Worm (Caenorhabditis elegans) whole organism, L1 larva: ENCODE data around the gene F43B10.1.
A peak's percentile ranks its signal among the peaks of the same experiment; 100 is the strongest.

Experiments
- C34B4.2 ChIP-seq: sonication (generic microtip); optimal IDR thresholded peaks from 2 replicates; lab custom pipeline; 2017; ENCODE audit warnings: mild to moderate bottlenecking, missing genetic modification characterization, missing compliant biosample characterization
- alr-1 ChIP-seq: fragments of 200-800 bp; sonication (Bioruptor generic); optimal IDR thresholded peaks from 2 replicates; lab custom pipeline; 2018; ENCODE audit warnings: borderline replicate concordance, mild to moderate bottlenecking, missing genetic modification characterization, missing compliant biosample characterization
- blmp-1 ChIP-seq: fragments of 150-350 bp; optimal IDR thresholded peaks from 2 replicates; lab custom pipeline; 2014; ENCODE audit warnings: missing biosample characterization, missing genetic modification characterization
- ceh-63 ChIP-seq: fragments of 200-800 bp; sonication (Bioruptor generic); optimal IDR thresholded peaks from 2 replicates; lab custom pipeline; 2018; ENCODE audit warnings: mild to moderate bottlenecking, missing genetic modification characterization, missing compliant biosample characterization
- efl-1 ChIP-seq, 4 experiments: fragments of 150-350 bp; optimal IDR thresholded peaks in 3 of 4; peaks in 1 of 4; 1 replicate in 1 of 4; 2 replicates in 3 of 4; lab custom pipeline; 2014; ENCODE audit warnings: missing biosample characterization in 2 of 4, missing genetic modification characterization in 2 of 4, missing genetic modification reagents in 2 of 4
- egl-13 ChIP-seq: sonication (generic microtip); optimal IDR thresholded peaks from 2 replicates; lab custom pipeline; 2016; ENCODE audit warnings: missing genotype, missing genetic modification reagents, missing genetic modification characterization, missing compliant biosample characterization
- elt-3 ChIP-seq, 6 experiments: fragments of 150-350 bp in 1 of 6; sonication (generic microtip); optimal IDR thresholded peaks; 2 replicates each; lab custom pipeline; 2017 to 2018; ENCODE audit warnings: missing biosample characterization in 6 of 6, missing genetic modification characterization in 6 of 6, inconsistent platforms in 1 of 6
- fkh-10 ChIP-seq: sonication (generic microtip); optimal IDR thresholded peaks from 2 replicates; lab custom pipeline; 2017; ENCODE audit warnings: missing biosample characterization, missing genetic modification reagents, missing genetic modification characterization
- fkh-8 ChIP-seq: sonication (generic microtip); optimal IDR thresholded peaks from 2 replicates; lab custom pipeline; 2016; ENCODE audit warnings: mild to moderate bottlenecking, missing genetic modification characterization, missing compliant biosample characterization
- fos-1 ChIP-seq: fragments of 150-350 bp; optimal IDR thresholded peaks from 2 replicates; lab custom pipeline; 2014; ENCODE audit warnings: missing biosample characterization, missing genetic modification characterization
- hlh-17 ChIP-seq: fragments of 200-800 bp; sonication (Bioruptor generic); optimal IDR thresholded peaks from 2 replicates; lab custom pipeline; 2018; ENCODE audit warnings: missing genetic modification characterization, mild to moderate bottlenecking, missing compliant biosample characterization, moderate library complexity, borderline replicate concordance
- hlh-4 ChIP-seq: sonication (generic microtip); optimal IDR thresholded peaks from 2 replicates; lab custom pipeline; 2016; ENCODE audit warnings: mild to moderate bottlenecking, missing genetic modification characterization, missing compliant biosample characterization
- irx-1 ChIP-seq: sonication (generic microtip); optimal IDR thresholded peaks from 2 replicates; lab custom pipeline; 2016; ENCODE audit warnings: missing genetic modification characterization, missing compliant biosample characterization
- lin-14 ChIP-seq: fragments of 200-800 bp; sonication (Bioruptor generic); optimal IDR thresholded peaks from 2 replicates; lab custom pipeline; 2018; ENCODE audit warnings: mild to moderate bottlenecking, missing genetic modification characterization, moderate library complexity, missing compliant biosample characterization
- lin-35 ChIP-seq, 2 experiments: fragments of 150-350 bp; optimal IDR thresholded peaks; 2 replicates each; lab custom pipeline; 2014; ENCODE audit warnings: missing biosample characterization in 2 of 2, missing genetic modification characterization in 2 of 2, missing genetic modification reagents in 2 of 2
- mdl-1 ChIP-seq, 2 experiments: fragments of 150-350 bp; optimal IDR thresholded peaks; 2 replicates each; lab custom pipeline; 2014 to 2017; ENCODE audit warnings: missing biosample characterization in 2 of 2, missing genetic modification characterization in 2 of 2, inconsistent platforms in 1 of 2
- nhr-19 ChIP-seq: fragments of 200-800 bp; sonication (Bioruptor generic); conservative IDR thresholded peaks from 2 replicates; pipeline ENCODE4 v1.3.6; 2022; ENCODE audit warnings: missing genetic modification characterization, missing compliant biosample characterization
- nhr-28 ChIP-seq: fragments of 150-350 bp; optimal IDR thresholded peaks from 2 replicates; lab custom pipeline; 2014; ENCODE audit warnings: missing biosample characterization, missing genetic modification characterization
- nhr-71 ChIP-seq: sonication (generic microtip); optimal IDR thresholded peaks from 2 replicates; lab custom pipeline; 2016; ENCODE audit warnings: mild to moderate bottlenecking, missing genetic modification characterization, moderate library complexity, missing compliant biosample characterization
- nhr-84 ChIP-seq: sonication (generic microtip); optimal IDR thresholded peaks from 2 replicates; lab custom pipeline; 2017; ENCODE audit warnings: missing biosample characterization, missing genetic modification characterization
- pag-3 ChIP-seq: sonication (generic microtip); optimal IDR thresholded peaks from 2 replicates; lab custom pipeline; 2017; ENCODE audit warnings: missing genetic modification characterization, mild to moderate bottlenecking, missing compliant biosample characterization, antibody characterized with exemption, borderline replicate concordance; ENCODE audit not compliant: insufficient read depth
- rnt-1 ChIP-seq: sonication (generic microtip); optimal IDR thresholded peaks from 2 replicates; lab custom pipeline; 2016; ENCODE audit warnings: mild to moderate bottlenecking, missing genetic modification characterization, moderate library complexity, missing compliant biosample characterization
- skn-1 ChIP-seq: fragments of 150-350 bp; optimal IDR thresholded peaks from 2 replicates; lab custom pipeline; 2014; ENCODE audit warnings: missing biosample characterization, missing genetic modification characterization
- snpc-4 ChIP-seq: fragments of 150-350 bp; optimal IDR thresholded peaks from 2 replicates; lab custom pipeline; 2014; ENCODE audit warnings: missing biosample characterization, missing genetic modification characterization
- snu-23 ChIP-seq: sonication (generic microtip); optimal IDR thresholded peaks from 2 replicates; lab custom pipeline; 2016; ENCODE audit warnings: missing genetic modification characterization, missing compliant biosample characterization
- sptf-1 ChIP-seq: fragments of 150-350 bp; optimal IDR thresholded peaks from 2 replicates; lab custom pipeline; 2014; ENCODE audit warnings: missing biosample characterization, missing genetic modification characterization
- sup-37 ChIP-seq: fragments of 200-800 bp; sonication (Bioruptor generic); optimal IDR thresholded peaks from 2 replicates; lab custom pipeline; 2018; ENCODE audit warnings: mild to moderate bottlenecking, missing genetic modification characterization, missing compliant biosample characterization
- tbx-2 ChIP-seq: sonication (generic microtip); optimal IDR thresholded peaks from 2 replicates; lab custom pipeline; 2016; ENCODE audit warnings: missing genetic modification characterization, missing compliant biosample characterization
- unc-130 ChIP-seq: fragments of 150-350 bp; optimal IDR thresholded peaks from 2 replicates; lab custom pipeline; 2017; ENCODE audit warnings: missing biosample characterization, missing genetic modification characterization, inconsistent platforms
- unc-30 ChIP-seq: sonication (generic microtip); optimal IDR thresholded peaks from 2 replicates; lab custom pipeline; 2017; ENCODE audit warnings: missing biosample characterization, missing genetic modification characterization
- unc-86 ChIP-seq: sonication (generic microtip); optimal IDR thresholded peaks from 2 replicates; lab custom pipeline; 2016; ENCODE audit warnings: missing genetic modification characterization, missing compliant biosample characterization
- ztf-11 ChIP-seq, 2 experiments: sonication (generic microtip); optimal IDR thresholded peaks; 2 replicates each; lab custom pipeline; 2016 to 2017; ENCODE audit warnings: missing genetic modification characterization in 2 of 2, missing biosample characterization in 1 of 2, missing compliant biosample characterization in 1 of 2

Gene F43B10.1

ce11 chrX:16634708-16635107 lies 27.9 kb downstream of the F43B10.1 start (continued):
- TF ChIP-seq alr-1 (no peak), fkh-10 (GFP tag; lab: Kevin White, UChicago) (peak; percentile 77), unc-86 (tag; lab: Kevin White, UChicago) (peak; percentile 77), nhr-84 (tag; lab: Kevin White, UChicago) (no peak), skn-1 (tag; lab: Kevin White, UChicago) (peak; percentile 71), nhr-19 (peak; percentile 82), unc-30 (tag; lab: Kevin White, UChicago) (no peak), lin-35 (GFP tag; optimal IDR thresholded peaks at IDR 0.05; lab: Kevin White, UChicago) (peak; percentile 26 to 83), irx-1 (peak; percentile 62), sup-37 (no peak), hlh-17 (GFP tag; lab: Kevin White, UChicago) (no peak), nhr-28 (tag; lab: Kevin White, UChicago) (no peak), elt-3 (tag; optimal IDR thresholded peaks at IDR 0.05; lab: Kevin White, UChicago) (peak in 2 of 6 experiments; percentile 13 to 85), snu-23 (GFP tag; lab: Kevin White, UChicago) (peak; percentile 92), fkh-8 (tag; lab: Kevin White, UChicago) (peak; percentile 85), efl-1 (optimal IDR thresholded peaks at IDR 0.05; lab: Kevin White, UChicago) (peak; percentile 40), efl-1 (GFP tag; optimal IDR thresholded peaks at IDR 0.05 in 1 of 2; lab: Kevin White, UChicago) (no peak), nhr-71 (peak; percentile 85), sptf-1 (no peak), unc-130 (peak; percentile 46), tbx-2 (tag; lab: Kevin White, UChicago) (peak; percentile 79)

ce11 chrX:16634103-16634502 lies 28.5 kb downstream of the F43B10.1 start:
- TF ChIP-seq lin-14 (GFP tag; lab: Kevin White, UChicago) (no peak), fos-1 (tag; lab: Kevin White, UChicago) (no peak), pag-3 (tag; lab: Kevin White, UChicago) (no peak), egl-13 (tag; lab: Kevin White, UChicago) (no peak), C34B4.2 (tag; lab: Kevin White, UChicago) (no peak)

- no peak for TF ChIP-seq ztf-11 (tag; optimal IDR thresholded peaks at IDR 0.05; lab: Kevin White, UChicago)
Observed at ce11 chrX:16633052-16633451, 29.6 kb downstream of the F43B10.1 start, which contains the start of gene C06G1.1. Gene C06G1.1, plus strand, starts transcription at chrX:16633352.

DNA sequence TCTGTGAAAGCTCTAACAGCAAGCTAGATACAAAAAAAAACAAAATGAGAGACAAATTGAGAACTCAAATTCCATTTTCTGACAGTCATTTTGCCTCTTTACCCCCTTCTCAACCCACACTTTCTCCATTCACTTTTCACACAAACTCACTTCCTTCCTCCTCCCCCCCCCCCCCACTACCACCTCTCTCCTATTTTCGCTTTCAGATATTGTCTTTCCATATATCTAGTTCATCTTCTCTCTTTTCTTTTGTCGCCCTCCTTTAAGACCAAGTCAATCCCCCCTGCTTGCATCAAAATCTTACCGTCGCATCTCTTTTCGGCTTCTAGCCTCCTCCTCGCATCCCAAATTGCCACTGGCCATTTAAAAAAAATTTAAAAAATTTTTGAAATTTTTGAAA lies 30.8 kb downstream of the F43B10.1 start:
- TF ChIP-seq rnt-1 (tag; lab: Kevin White, UChicago) (no peak), blmp-1 (tag; lab: Kevin White, UChicago) (peak; percentile 88)

DNA sequence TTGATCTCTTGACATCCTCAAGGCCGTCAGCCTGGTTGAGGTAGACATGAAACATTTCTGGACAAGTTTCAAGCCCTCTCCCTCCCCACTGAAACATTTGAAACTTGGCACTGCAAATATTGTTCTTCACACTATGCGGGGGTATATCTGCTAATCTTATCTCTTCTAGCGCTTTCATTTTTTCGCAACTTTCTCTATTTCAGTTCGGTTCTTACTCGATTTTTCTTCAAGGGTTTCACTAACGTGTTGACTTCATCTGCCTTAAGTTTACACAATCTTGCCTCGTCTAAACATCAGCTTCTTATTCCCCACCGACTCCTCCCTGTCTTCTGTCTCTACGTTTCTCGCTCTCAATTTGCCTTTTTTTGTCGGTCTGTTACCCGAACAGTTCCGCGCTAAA lies 32.9 kb downstream of the F43B10.1 start:
- TF ChIP-seq efl-1 (optimal IDR thresholded peaks at IDR 0.05; lab: Kevin White, UChicago) (no peak), efl-1 (GFP tag; optimal IDR thresholded peaks at IDR 0.05 in 1 of 2; lab: Kevin White, UChicago) (peak in 1 of 2 experiments; percentile 29), hlh-4 (tag; lab: Kevin White, UChicago) (no peak), blmp-1 (tag; lab: Kevin White, UChicago) (peak; percentile 85)

ce11 chrX:16629168-16629567 lies 33.5 kb downstream of the F43B10.1 start:
- TF ChIP-seq ztf-11 (tag; optimal IDR thresholded peaks at IDR 0.05; lab: Kevin White, UChicago) (no peak), tbx-2 (tag; lab: Kevin White, UChicago) (no peak), mdl-1 (tag; optimal IDR thresholded peaks at IDR 0.05; lab: Kevin White, UChicago) (no peak), ceh-63 (GFP tag; lab: Kevin White, UChicago) (no peak), hlh-17 (GFP tag; lab: Kevin White, UChicago) (no peak), blmp-1 (tag; lab: Kevin White, UChicago) (no peak), snpc-4 (tag; lab: Kevin White, UChicago) (peak; percentile 92)
